Worm (Caenorhabditis elegans): ENCODE data around the gene fbxb-91.
"Not testable (repeated sequence)": the region's sequence is repeated elsewhere in the genome, so short reads cannot be mapped to it uniquely, and the experiment has no call there.

fbxb-91 gene

ce11 chrII:3781238-3781637 lies 30.7 kb upstream of the fbxb-91 start:
- no peak for TF ChIP-seq ztf-23 (GFP tag; IDR thresholded peaks at IDR 0.05)
- TF ChIP-seq cog-1 (tag; optimal IDR thresholded peaks at IDR 0.05) = no peak
- no peak for TF ChIP-seq flt-1 (GFP tag; IDR thresholded peaks at IDR 0.05)
- TF ChIP-seq klf-2 (GFP tag; conservative IDR thresholded peaks at IDR 0.05) = no peak
- no peak for TF ChIP-seq ref-1 (GFP tag; conservative IDR thresholded peaks at IDR 0.05)
- no peak for TF ChIP-seq T22C8.4 (GFP tag; IDR thresholded peaks at IDR 0.05)
- TF ChIP-seq ztf-29 (GFP tag; IDR thresholded peaks at IDR 0.05) = no peak
- TF ChIP-seq med-1 (GFP tag; optimal IDR thresholded peaks at IDR 0.05; ENCODE audit: insufficient read depth) = no peak
- no peak for TF ChIP-seq tab-1 (GFP tag; IDR thresholded peaks at IDR 0.05)

ce11 chrII:3779463-3779862 lies 28.9 kb upstream of the fbxb-91 start, which contains the start of gene T24E12.11:
T24E12.11 (minus strand) TSS chrII:3779563.
- TF ChIP-seq ref-1 (GFP tag; conservative IDR thresholded peaks at IDR 0.05) (no peak), med-1 (GFP tag; optimal IDR thresholded peaks at IDR 0.05; ENCODE audit: insufficient read depth) (no peak), tab-1 (GFP tag; IDR thresholded peaks at IDR 0.05) (no peak), T22C8.4 (GFP tag; IDR thresholded peaks at IDR 0.05) (no peak), ztf-29 (GFP tag; IDR thresholded peaks at IDR 0.05) (no peak), klf-2 (GFP tag; conservative IDR thresholded peaks at IDR 0.05) (no peak), flt-1 (GFP tag; IDR thresholded peaks at IDR 0.05) (no peak), ztf-23 (GFP tag; IDR thresholded peaks at IDR 0.05) (no peak), cog-1 (tag; optimal IDR thresholded peaks at IDR 0.05) (no peak)

ce11 chrII:3777802-3778201 lies 27.2 kb upstream of the fbxb-91 start:
- TF ChIP-seq flt-1 (GFP tag; IDR thresholded peaks at IDR 0.05) = no peak

- TF ChIP-seq ztf-29 (GFP tag; IDR thresholded peaks at IDR 0.05) (no peak), ref-1 (GFP tag; conservative IDR thresholded peaks at IDR 0.05) (no peak), ztf-23 (GFP tag; IDR thresholded peaks at IDR 0.05) (no peak), med-1 (GFP tag; optimal IDR thresholded peaks at IDR 0.05; ENCODE audit: insufficient read depth) (no peak), flt-1 (GFP tag; IDR thresholded peaks at IDR 0.05) (no peak), tab-1 (GFP tag; IDR thresholded peaks at IDR 0.05) (no peak), T22C8.4 (GFP tag; IDR thresholded peaks at IDR 0.05) (no peak), klf-2 (GFP tag; conservative IDR thresholded peaks at IDR 0.05) (no peak), cog-1 (tag; optimal IDR thresholded peaks at IDR 0.05) (no peak)
Measured at ce11 chrII:3775719-3776118, 25.1 kb upstream of the fbxb-91 start, which contains the start of gene T24E12.3. T24E12.3 (plus strand) TSS chrII:3776019.

- TF ChIP-seq cog-1 (tag; optimal IDR thresholded peaks at IDR 0.05) = no peak
- TF ChIP-seq flt-1 (GFP tag; IDR thresholded peaks at IDR 0.05) = no peak
- no peak for TF ChIP-seq med-1 (GFP tag; optimal IDR thresholded peaks at IDR 0.05; ENCODE audit: insufficient read depth)
- TF ChIP-seq ztf-23 (GFP tag; IDR thresholded peaks at IDR 0.05) = no peak
- TF ChIP-seq ztf-29 (GFP tag; IDR thresholded peaks at IDR 0.05) = no peak
- TF ChIP-seq ref-1 (GFP tag; conservative IDR thresholded peaks at IDR 0.05) = no peak
- no peak for TF ChIP-seq T22C8.4 (GFP tag; IDR thresholded peaks at IDR 0.05)
- TF ChIP-seq tab-1 (GFP tag; IDR thresholded peaks at IDR 0.05) = no peak
- TF ChIP-seq klf-2 (GFP tag; conservative IDR thresholded peaks at IDR 0.05) = no peak
Measured at ce11 chrII:3773130-3773529, 22.5 kb upstream of the fbxb-91 start, which contains the start of gene T24E12.10. T24E12.10 (minus strand) TSS chrII:3773230.

DNA sequence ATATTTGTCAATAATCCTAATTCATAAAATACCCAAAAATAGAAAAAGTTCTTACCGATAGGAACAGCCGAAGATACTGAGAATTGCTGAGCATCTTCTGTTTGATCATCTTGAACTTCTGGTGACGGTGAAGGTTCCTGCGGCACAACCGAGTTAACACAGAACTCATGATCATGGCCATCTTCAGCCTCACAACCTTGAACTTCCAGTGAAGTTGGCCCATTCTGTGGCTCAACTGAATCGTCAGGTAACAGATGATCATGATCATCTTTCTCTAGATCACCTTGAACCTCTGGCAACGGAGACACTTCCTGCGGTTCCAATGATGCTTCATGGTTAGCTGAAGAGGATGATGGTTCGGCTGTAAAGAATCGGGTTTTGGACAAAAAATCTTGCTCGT lies 21.1 kb upstream of the fbxb-91 start:
- TF ChIP-seq med-1 (GFP tag; optimal IDR thresholded peaks at IDR 0.05; ENCODE audit: insufficient read depth) (no peak), tab-1 (GFP tag; IDR thresholded peaks at IDR 0.05) (no peak), ref-1 (GFP tag; conservative IDR thresholded peaks at IDR 0.05) (no peak), cog-1 (tag; optimal IDR thresholded peaks at IDR 0.05) (no peak)

DNA sequence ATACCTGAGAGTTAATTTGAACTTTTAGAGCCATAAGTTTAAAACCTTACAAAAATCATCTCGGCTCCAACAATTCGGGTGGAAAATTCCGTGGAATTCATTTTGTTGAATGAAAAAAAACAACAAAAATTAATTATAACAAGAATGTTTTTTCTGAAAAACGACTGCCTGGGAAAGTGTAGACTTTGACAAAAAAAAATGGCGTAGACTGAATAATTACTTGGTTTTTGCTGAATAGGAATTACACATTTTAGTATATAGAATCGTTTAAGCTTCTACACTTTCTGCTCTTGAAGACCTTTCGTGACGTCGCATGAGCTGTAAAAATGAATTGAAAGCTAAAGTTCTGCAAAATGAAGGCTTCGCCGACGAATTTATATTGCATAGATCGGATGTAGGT lies 13.9 kb upstream of the fbxb-91 start, which contains the start of gene srx-112:
TSS of gene srx-112 (minus strand) at position 101 of the 400 bp plus-strand sequence.
- TF ChIP-seq T22C8.4 (GFP tag; IDR thresholded peaks at IDR 0.05) = no peak
- TF ChIP-seq tab-1 (GFP tag; IDR thresholded peaks at IDR 0.05) = no peak
- TF ChIP-seq ztf-29 (GFP tag; IDR thresholded peaks at IDR 0.05) = no peak
- TF ChIP-seq med-1 (GFP tag; optimal IDR thresholded peaks at IDR 0.05; ENCODE audit: insufficient read depth) = no peak
- TF ChIP-seq klf-2 (GFP tag; conservative IDR thresholded peaks at IDR 0.05) = no peak

DNA sequence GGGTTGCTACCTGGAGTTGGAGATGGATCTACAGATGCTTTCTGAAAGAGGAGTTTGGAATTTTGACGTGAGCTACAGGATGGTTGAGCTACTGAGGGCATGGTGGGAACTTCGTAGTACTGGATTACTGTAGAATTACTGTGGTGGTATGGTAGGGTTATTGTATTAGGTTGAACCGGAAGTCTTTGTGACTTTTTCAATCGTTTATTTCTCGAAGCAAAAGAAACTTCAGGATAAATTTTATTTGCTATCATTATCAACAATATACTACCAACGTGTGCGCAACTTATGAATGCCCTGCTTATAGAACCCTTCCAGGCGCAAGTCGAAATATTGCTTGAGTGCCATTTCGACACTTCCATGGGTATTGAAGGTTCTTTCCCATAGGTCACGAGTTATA lies 11.0 kb upstream of the fbxb-91 start, which contains the start of gene T24E12.6:
TSS of gene T24E12.6 (minus strand) at position 101 of the 400 bp plus-strand sequence.
- not testable (repeated sequence) for TF ChIP-seq ztf-29 (GFP tag; IDR thresholded peaks at IDR 0.05); ztf-23 (GFP tag; IDR thresholded peaks at IDR 0.05); ref-1 (GFP tag; conservative IDR thresholded peaks at IDR 0.05)

DNA sequence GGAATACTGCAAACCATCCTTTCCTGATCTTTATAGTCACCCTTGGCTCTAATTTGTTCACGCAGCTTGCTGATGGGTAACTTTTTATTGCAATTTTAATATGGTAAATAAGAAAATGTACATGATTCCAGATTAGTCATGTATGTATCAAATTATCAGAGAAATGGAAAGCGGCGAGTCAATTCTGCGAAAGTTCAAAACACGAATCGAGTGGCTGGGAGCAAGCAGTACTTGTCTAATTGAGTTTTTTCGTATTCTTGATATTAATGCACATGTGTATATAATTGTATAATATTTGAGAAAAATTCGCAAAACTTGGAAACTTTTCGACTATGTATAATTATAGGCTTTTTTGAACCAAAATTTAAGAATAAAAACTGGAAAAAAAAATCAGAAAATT lies 8.4 kb upstream of the fbxb-91 start, which contains the start of gene T24E12.12:
TSS of gene T24E12.12 (plus strand) at position 281 of the 400 bp plus-strand sequence.
- TF ChIP-seq ztf-23 (GFP tag; IDR thresholded peaks at IDR 0.05) (no peak), med-1 (GFP tag; optimal IDR thresholded peaks at IDR 0.05; ENCODE audit: insufficient read depth) (no peak), ref-1 (GFP tag; conservative IDR thresholded peaks at IDR 0.05) (no peak), tab-1 (GFP tag; IDR thresholded peaks at IDR 0.05) (no peak), ztf-29 (GFP tag; IDR thresholded peaks at IDR 0.05) (no peak), T22C8.4 (GFP tag; IDR thresholded peaks at IDR 0.05) (no peak), cog-1 (tag; optimal IDR thresholded peaks at IDR 0.05) (no peak), flt-1 (GFP tag; IDR thresholded peaks at IDR 0.05) (no peak), klf-2 (GFP tag; conservative IDR thresholded peaks at IDR 0.05) (no peak)

ce11 chrII:3757499-3757898 lies 6.9 kb upstream of the fbxb-91 start, which contains the start of gene srx-111:
srx-111 (plus strand) TSS chrII:3757799.
- TF ChIP-seq flt-1 (GFP tag; IDR thresholded peaks at IDR 0.05) = no peak
- TF ChIP-seq ztf-29 (GFP tag; IDR thresholded peaks at IDR 0.05) = no peak
- TF ChIP-seq ref-1 (GFP tag; conservative IDR thresholded peaks at IDR 0.05) = no peak
- TF ChIP-seq T22C8.4 (GFP tag; IDR thresholded peaks at IDR 0.05) = no peak
- TF ChIP-seq med-1 (GFP tag; optimal IDR thresholded peaks at IDR 0.05; ENCODE audit: insufficient read depth) = no peak
- no peak for TF ChIP-seq ztf-23 (GFP tag; IDR thresholded peaks at IDR 0.05)
- no peak for TF ChIP-seq klf-2 (GFP tag; conservative IDR thresholded peaks at IDR 0.05)
- no peak for TF ChIP-seq tab-1 (GFP tag; IDR thresholded peaks at IDR 0.05)
- TF ChIP-seq cog-1 (tag; optimal IDR thresholded peaks at IDR 0.05) = no peak

Data from whole organism, midembryonic.